Fruit fly (Drosophila melanogaster) ovary, adult (tissue): ENCODE data around the gene Nsf2.

Experiments
- CG17801 ChIP-seq: fragments of 200-800 bp; optimal IDR thresholded peaks from 2 replicates; lab custom pipeline; 2019; ENCODE audit warnings: missing biosample characterization, mild to moderate bottlenecking, missing genetic modification characterization, moderate library complexity; ENCODE audit not compliant: partially characterized antibody

Gene Nsf2

dm6 chr3R:13816375-13816711 is 21.4 kb downstream of the Nsf2 start:
- peak; percentile 69 for TF ChIP-seq CG17801 (GFP tag; lab: Kevin White, UChicago)

- TF ChIP-seq CG17801 (GFP tag; lab: Kevin White, UChicago), result no peak
These were observed 22.0 kb downstream of the Nsf2 start for dm6 chr3R:13815566-13816374.

- TF ChIP-seq CG17801 (GFP tag; lab: Kevin White, UChicago), result no peak
These were observed 22.8 kb downstream of the Nsf2 start for dm6 chr3R:13815022-13815440.

- TF ChIP-seq CG17801 (GFP tag; lab: Kevin White, UChicago), result peak; percentile 52
These were observed 25.0 kb downstream of the Nsf2 start, which contains the start of the genes tal-1A, tal-2A, tal-3A and tal-AA for dm6 chr3R:13812736-13813250. TSS of gene tal-1A (plus strand) at chr3R:13813109. TSS of gene tal-2A (plus strand) at chr3R:13813109. TSS of gene tal-3A (plus strand) at chr3R:13813109. TSS of gene tal-AA (plus strand) at chr3R:13813109.

- no peak for TF ChIP-seq CG17801 (GFP tag; lab: Kevin White, UChicago)
These were observed 26.1 kb downstream of the Nsf2 start for dm6 chr3R:13811737-13812136.

- no peak for TF ChIP-seq CG17801 (GFP tag; lab: Kevin White, UChicago)
These were observed 27.5 kb downstream of the Nsf2 start for dm6 chr3R:13810308-13810707.

- no peak for TF ChIP-seq CG17801 (GFP tag; lab: Kevin White, UChicago)
These were observed 28.5 kb downstream of the Nsf2 start for dm6 chr3R:13809261-13809660.

dm6 chr3R:13807906-13808305 is 29.9 kb downstream of the Nsf2 start:
- TF ChIP-seq CG17801 (GFP tag; lab: Kevin White, UChicago), result no peak

dm6 chr3R:13807330-13807729 is 30.5 kb downstream of the Nsf2 start:
- no peak for TF ChIP-seq CG17801 (GFP tag; lab: Kevin White, UChicago)

- TF ChIP-seq CG17801 (GFP tag; lab: Kevin White, UChicago), result no peak
These were observed 31.1 kb downstream of the Nsf2 start for dm6 chr3R:13806710-13807093.

- TF ChIP-seq CG17801 (GFP tag; lab: Kevin White, UChicago), result no peak
These were observed 31.6 kb downstream of the Nsf2 start for dm6 chr3R:13806032-13806709.

- no peak for TF ChIP-seq CG17801 (GFP tag; lab: Kevin White, UChicago)
These were observed 32.7 kb downstream of the Nsf2 start for dm6 chr3R:13804971-13805603.

dm6 chr3R:13803892-13804710 is 33.7 kb downstream of the Nsf2 start:
- no peak for TF ChIP-seq CG17801 (GFP tag; lab: Kevin White, UChicago)

dm6 chr3R:13803185-13803887 is 34.5 kb downstream of the Nsf2 start:
- no peak for TF ChIP-seq CG17801 (GFP tag; lab: Kevin White, UChicago)
